Worm (Caenorhabditis elegans) whole organism, L1 larva: ENCODE measurements around the gene C16D9.8.
A peak's percentile ranks its signal among the peaks of the same experiment; 100 is the strongest.

Source experiments
- C16A3.4 ChIP-seq: fragments of 150-350 bp; optimal IDR thresholded peaks from 2 replicates; lab custom pipeline; 2014; ENCODE audit warnings: missing biosample characterization, missing genetic modification characterization
- F16B12.6 ChIP-seq: fragments of 150-350 bp; optimal IDR thresholded peaks from 2 replicates; lab custom pipeline; 2014; ENCODE audit warnings: missing biosample characterization, missing genetic modification characterization
- aha-1 ChIP-seq: fragments of 150-350 bp; optimal IDR thresholded peaks from 2 replicates; lab custom pipeline; 2014; ENCODE audit warnings: missing biosample characterization, missing genetic modification characterization
- aly-2 ChIP-seq: fragments of 150-350 bp; optimal IDR thresholded peaks from 2 replicates; lab custom pipeline; 2014; ENCODE audit warnings: missing biosample characterization, missing genetic modification characterization
- blmp-1 ChIP-seq: fragments of 150-350 bp; optimal IDR thresholded peaks from 2 replicates; lab custom pipeline; 2014; ENCODE audit warnings: missing biosample characterization, missing genetic modification characterization
- ceh-63 ChIP-seq: fragments of 200-800 bp; sonication (Bioruptor generic); optimal IDR thresholded peaks from 2 replicates; lab custom pipeline; 2018; ENCODE audit warnings: mild to moderate bottlenecking, missing genetic modification characterization, missing compliant biosample characterization
- ceh-82 ChIP-seq, 3 experiments: fragments of 150-350 bp in 1 of 3; sonication (generic microtip) in 2 of 3; optimal IDR thresholded peaks; 2 replicates each; lab custom pipeline; 2014 to 2017; ENCODE audit warnings: missing biosample characterization in 3 of 3, missing genetic modification characterization in 3 of 3
- ceh-88 ChIP-seq: fragments of 200-800 bp; sonication (Bioruptor generic); IDR thresholded peaks from 2 replicates; pipeline ENCODE4 v1.3.6; 2022; ENCODE audit warnings: missing genetic modification characterization, missing compliant biosample characterization
- ceh-90 ChIP-seq: sonication (generic microtip); optimal IDR thresholded peaks from 2 replicates; lab custom pipeline; 2016; ENCODE audit warnings: missing genetic modification characterization, missing compliant biosample characterization
- dsc-1 ChIP-seq: sonication (generic microtip); optimal IDR thresholded peaks from 2 replicates; lab custom pipeline; 2016; ENCODE audit warnings: mild to moderate bottlenecking, missing genetic modification characterization, missing compliant biosample characterization
- efl-1 ChIP-seq, 4 experiments: fragments of 150-350 bp; optimal IDR thresholded peaks in 3 of 4; peaks in 1 of 4; 1 replicate in 1 of 4; 2 replicates in 3 of 4; lab custom pipeline; 2014; ENCODE audit warnings: missing biosample characterization in 2 of 4, missing genetic modification characterization in 2 of 4, missing genetic modification reagents in 2 of 4
- efl-3 ChIP-seq: fragments of 200-800 bp; sonication (Bioruptor generic); optimal IDR thresholded peaks from 2 replicates; lab custom pipeline; 2018; ENCODE audit warnings: mild to moderate bottlenecking, missing genetic modification characterization, missing compliant biosample characterization
- egl-13 ChIP-seq: sonication (generic microtip); optimal IDR thresholded peaks from 2 replicates; lab custom pipeline; 2016; ENCODE audit warnings: missing genotype, missing genetic modification reagents, missing genetic modification characterization, missing compliant biosample characterization
- fkh-10 ChIP-seq: sonication (generic microtip); optimal IDR thresholded peaks from 2 replicates; lab custom pipeline; 2017; ENCODE audit warnings: missing biosample characterization, missing genetic modification reagents, missing genetic modification characterization
- fkh-4 ChIP-seq: sonication (generic microtip); optimal IDR thresholded peaks from 2 replicates; lab custom pipeline; 2016; ENCODE audit warnings: missing compliant biosample characterization, missing genetic modification characterization, borderline replicate concordance
- fkh-8 ChIP-seq: sonication (generic microtip); optimal IDR thresholded peaks from 2 replicates; lab custom pipeline; 2016; ENCODE audit warnings: mild to moderate bottlenecking, missing genetic modification characterization, missing compliant biosample characterization
- fos-1 ChIP-seq: fragments of 150-350 bp; optimal IDR thresholded peaks from 2 replicates; lab custom pipeline; 2014; ENCODE audit warnings: missing biosample characterization, missing genetic modification characterization
- hlh-4 ChIP-seq: sonication (generic microtip); optimal IDR thresholded peaks from 2 replicates; lab custom pipeline; 2016; ENCODE audit warnings: mild to moderate bottlenecking, missing genetic modification characterization, missing compliant biosample characterization
- hpl-2 ChIP-seq: fragments of 150-350 bp; optimal IDR thresholded peaks from 2 replicates; lab custom pipeline; 2014; ENCODE audit warnings: missing biosample characterization, missing genetic modification reagents, missing genetic modification characterization
- irx-1 ChIP-seq: sonication (generic microtip); optimal IDR thresholded peaks from 2 replicates; lab custom pipeline; 2016; ENCODE audit warnings: missing genetic modification characterization, missing compliant biosample characterization
- isw-1 ChIP-seq: fragments of 200-800 bp; sonication (Bioruptor generic); IDR thresholded peaks from 2 replicates; pipeline ENCODE4 v1.3.6; 2022; ENCODE audit warnings: missing genetic modification characterization, missing compliant biosample characterization
- lin-14 ChIP-seq: fragments of 200-800 bp; sonication (Bioruptor generic); optimal IDR thresholded peaks from 2 replicates; lab custom pipeline; 2018; ENCODE audit warnings: mild to moderate bottlenecking, missing genetic modification characterization, moderate library complexity, missing compliant biosample characterization
- lin-15B ChIP-seq: fragments of 150-350 bp; sonication (generic microtip); optimal IDR thresholded peaks from 3 replicates; lab custom pipeline; 2014; ENCODE audit warnings: missing biosample characterization, missing genetic modification characterization
- lin-35 ChIP-seq, 2 experiments: fragments of 150-350 bp; optimal IDR thresholded peaks; 2 replicates each; lab custom pipeline; 2014; ENCODE audit warnings: missing biosample characterization in 2 of 2, missing genetic modification characterization in 2 of 2, missing genetic modification reagents in 2 of 2
- mef-2 ChIP-seq: fragments of 150-350 bp; optimal IDR thresholded peaks from 2 replicates; lab custom pipeline; 2014; ENCODE audit warnings: missing biosample characterization, missing genetic modification characterization
- nhr-11 ChIP-seq: fragments of 150-350 bp; optimal IDR thresholded peaks from 2 replicates; lab custom pipeline; 2014; ENCODE audit warnings: missing biosample characterization, missing genetic modification characterization
- nhr-12 ChIP-seq: sonication (generic microtip); optimal IDR thresholded peaks from 2 replicates; lab custom pipeline; 2017; ENCODE audit warnings: missing biosample characterization, missing genetic modification characterization
- nhr-237 ChIP-seq: fragments of 150-350 bp; optimal IDR thresholded peaks from 2 replicates; lab custom pipeline; 2014; ENCODE audit warnings: missing biosample characterization, missing genetic modification characterization
- nhr-71 ChIP-seq: sonication (generic microtip); optimal IDR thresholded peaks from 2 replicates; lab custom pipeline; 2016; ENCODE audit warnings: mild to moderate bottlenecking, missing genetic modification characterization, moderate library complexity, missing compliant biosample characterization
- nhr-76 ChIP-seq: sonication (generic microtip); optimal IDR thresholded peaks from 2 replicates; lab custom pipeline; 2017; ENCODE audit warnings: missing biosample characterization, missing genetic modification characterization
- nhr-77 ChIP-seq: fragments of 150-350 bp; optimal IDR thresholded peaks from 2 replicates; lab custom pipeline; 2014; ENCODE audit warnings: missing biosample characterization, missing genetic modification characterization
- nhr-85 ChIP-seq: sonication (generic microtip); peaks from one replicate; lab custom pipeline; 2016; ENCODE audit warnings: missing genetic modification characterization, inconsistent platforms, missing compliant biosample characterization
- pax-3 ChIP-seq: fragments of 200-800 bp; sonication (Bioruptor generic); optimal IDR thresholded peaks from 2 replicates; lab custom pipeline; 2018; ENCODE audit warnings: mild to moderate bottlenecking, missing genetic modification characterization, moderate library complexity, missing compliant biosample characterization
- skn-1 ChIP-seq: fragments of 150-350 bp; optimal IDR thresholded peaks from 2 replicates; lab custom pipeline; 2014; ENCODE audit warnings: missing biosample characterization, missing genetic modification characterization
- snpc-4 ChIP-seq: fragments of 150-350 bp; optimal IDR thresholded peaks from 2 replicates; lab custom pipeline; 2014; ENCODE audit warnings: missing biosample characterization, missing genetic modification characterization
- snu-23 ChIP-seq: sonication (generic microtip); optimal IDR thresholded peaks from 2 replicates; lab custom pipeline; 2016; ENCODE audit warnings: missing genetic modification characterization, missing compliant biosample characterization
- sox-4 ChIP-seq: sonication (generic microtip); optimal IDR thresholded peaks from 2 replicates; lab custom pipeline; 2016; ENCODE audit warnings: missing genetic modification characterization, missing compliant biosample characterization
- sptf-1 ChIP-seq: fragments of 150-350 bp; optimal IDR thresholded peaks from 2 replicates; lab custom pipeline; 2014; ENCODE audit warnings: missing biosample characterization, missing genetic modification characterization
- tlp-1 ChIP-seq: fragments of 150-350 bp; optimal IDR thresholded peaks from 2 replicates; lab custom pipeline; 2014; ENCODE audit warnings: missing biosample characterization, missing genetic modification characterization
- unc-98 ChIP-seq: fragments of 200-800 bp; sonication (Bioruptor generic); IDR thresholded peaks from 2 replicates; pipeline ENCODE4 v1.3.6; 2022; ENCODE audit warnings: missing genetic modification characterization, missing compliant biosample characterization
- vab-15 ChIP-seq: sonication (generic microtip); optimal IDR thresholded peaks from 2 replicates; lab custom pipeline; 2017; ENCODE audit warnings: missing genotype, mild to moderate bottlenecking, missing genetic modification characterization, missing compliant biosample characterization
- ztf-4 ChIP-seq: fragments of 150-350 bp; optimal IDR thresholded peaks from 2 replicates; lab custom pipeline; 2014; ENCODE audit warnings: missing biosample characterization, missing genetic modification characterization

Gene C16D9.8

ce11 chrV:8221083-8221538 lies 42.3 kb downstream of the C16D9.8 start, which contains the start of the genes cogc-6 and air-1 (continued):
- no peak for TF ChIP-seq sox-4 (tag; lab: Kevin White, UChicago)
- TF ChIP-seq aly-2 (tag; lab: Kevin White, UChicago), result no peak
- no peak for TF ChIP-seq nhr-11 (tag; lab: Kevin White, UChicago)
- TF ChIP-seq vab-15 (tag; lab: Kevin White, UChicago), result no peak
- no peak for TF ChIP-seq hlh-4 (tag; lab: Kevin White, UChicago)
- TF ChIP-seq snpc-4 (tag; lab: Kevin White, UChicago), result peak; percentile 41
- TF ChIP-seq nhr-237 (tag; lab: Kevin White, UChicago), result no peak
- no peak for TF ChIP-seq ceh-63 (GFP tag; lab: Kevin White, UChicago)
- no peak for TF ChIP-seq nhr-76 (tag; lab: Kevin White, UChicago)
- TF ChIP-seq tlp-1 (tag; lab: Kevin White, UChicago), result no peak
- no peak for TF ChIP-seq nhr-12 (tag; lab: Kevin White, UChicago)
- TF ChIP-seq lin-15B (tag; lab: Kevin White, UChicago), result no peak
- no peak for TF ChIP-seq unc-98 (GFP tag; lab: Robert Waterston, UW)
- TF ChIP-seq snu-23 (GFP tag; lab: Kevin White, UChicago), result peak; percentile 35
- no peak for TF ChIP-seq mef-2
- no peak for TF ChIP-seq nhr-85 (tag; lab: Kevin White, UChicago)
- TF ChIP-seq fkh-10 (GFP tag; lab: Kevin White, UChicago), result no peak
- no peak for TF ChIP-seq nhr-77
- TF ChIP-seq aha-1 (tag; lab: Kevin White, UChicago), result no peak
- TF ChIP-seq blmp-1 (tag; lab: Kevin White, UChicago), result peak; percentile 13
- TF ChIP-seq efl-3, result no peak
- TF ChIP-seq ceh-88 (GFP tag; lab: Robert Waterston, UW), result no peak
- no peak for TF ChIP-seq F16B12.6 (tag; lab: Kevin White, UChicago)
- peak; percentile 37 to 71 for TF ChIP-seq efl-1 (optimal IDR thresholded peaks at IDR 0.05; lab: Kevin White, UChicago)
- peak; percentile 83 to 97 for TF ChIP-seq efl-1 (GFP tag; optimal IDR thresholded peaks at IDR 0.05 in 1 of 2; lab: Kevin White, UChicago)
- TF ChIP-seq C16A3.4 (tag; lab: Kevin White, UChicago), result peak; percentile 6
- no peak for TF ChIP-seq sptf-1 (tag; lab: Kevin White, UChicago)
- TF ChIP-seq isw-1 (GFP tag; lab: Robert Waterston, UW), result no peak
- TF ChIP-seq nhr-71, result peak; percentile 31
- TF ChIP-seq ztf-4, result no peak
- no peak for TF ChIP-seq irx-1 (tag; lab: Kevin White, UChicago)
- TF ChIP-seq skn-1 (tag; lab: Kevin White, UChicago), result no peak

- TF ChIP-seq efl-1 (optimal IDR thresholded peaks at IDR 0.05; lab: Kevin White, UChicago) (no peak), efl-1 (GFP tag; optimal IDR thresholded peaks at IDR 0.05 in 1 of 2; lab: Kevin White, UChicago) (no peak), snu-23 (GFP tag; lab: Kevin White, UChicago) (no peak), ceh-90 (no peak), egl-13 (no peak), pax-3 (tag; lab: Kevin White, UChicago) (no peak), ceh-82 (tag; optimal IDR thresholded peaks at IDR 0.05; lab: Kevin White, UChicago) (no peak), fkh-8 (no peak)
Observed at ce11 chrV:8219550-8219949, 43.8 kb downstream of the C16D9.8 start.

ce11 chrV:8217661-8218265 lies 45.6 kb downstream of the C16D9.8 start, which contains the start of gene K07C11.8:
Gene K07C11.8 (minus strand): TSS chrV:8217884.
- TF ChIP-seq fos-1 (tag; lab: Kevin White, UChicago), result no peak
- peak; percentile 51 for TF ChIP-seq fkh-10 (GFP tag; lab: Kevin White, UChicago)
- TF ChIP-seq dsc-1 (tag; lab: Kevin White, UChicago), result peak; percentile 88
- TF ChIP-seq hpl-2 (GFP tag; lab: Kevin White, UChicago), result no peak
- peak; percentile 23 for TF ChIP-seq fkh-4 (tag; lab: Kevin White, UChicago)
- peak in 1 of 2 experiments; percentile 13 for TF ChIP-seq lin-35 (GFP tag; optimal IDR thresholded peaks at IDR 0.05; lab: Kevin White, UChicago)
- TF ChIP-seq efl-1 (optimal IDR thresholded peaks at IDR 0.05; lab: Kevin White, UChicago), result no peak
- peak in 1 of 2 experiments; percentile 82 for TF ChIP-seq efl-1 (GFP tag; optimal IDR thresholded peaks at IDR 0.05 in 1 of 2; lab: Kevin White, UChicago)
- TF ChIP-seq lin-14 (GFP tag; lab: Kevin White, UChicago), result peak; percentile 56
- TF ChIP-seq nhr-71, result peak; percentile 10
